Fruit fly (Drosophila melanogaster) whole organism, embryonic: Measurements from ENCODE around the gene CG33127.
A peak's percentile ranks its signal among the peaks of the same experiment; 100 is the strongest.

Experiments
- Bgb ChIP-seq: fragments of 200-800 bp; sonication (Bioruptor generic); IDR thresholded peaks from 2 replicates; pipeline ENCODE4 v1.3.6; 2022; ENCODE audit warnings: missing biosample characterization, missing genetic modification characterization; ENCODE audit not compliant: partially characterized antibody
- CG10959 ChIP-seq: fragments of 200-800 bp; sonication (Bioruptor generic); IDR thresholded peaks from 2 replicates; pipeline ENCODE4 v1.3.6; 2022; ENCODE audit warnings: missing biosample characterization, missing genetic modification characterization
- CG15514 ChIP-seq: fragments of 200-800 bp; sonication (Bioruptor generic); optimal IDR thresholded peaks from 3 replicates; lab custom pipeline; 2017; ENCODE audit warnings: missing biosample characterization, missing genetic modification characterization, mild to moderate bottlenecking, moderate library complexity, missing genetic modification reagents
- CG17829 ChIP-seq: fragments of 200-800 bp; optimal IDR thresholded peaks from 2 replicates; lab custom pipeline; 2019; ENCODE audit warnings: missing biosample characterization, mild to moderate bottlenecking, missing genetic modification characterization, moderate library complexity
- CG30403 ChIP-seq: fragments of 200-800 bp; sonication (Bioruptor generic); optimal IDR thresholded peaks from 3 replicates; lab custom pipeline; 2016; ENCODE audit warnings: missing biosample characterization, missing genetic modification characterization
- CG30431 ChIP-seq: fragments of 200-800 bp; sonication (Bioruptor generic); optimal IDR thresholded peaks from 2 replicates; lab custom pipeline; 2017; ENCODE audit warnings: missing biosample characterization, missing genetic modification characterization
- CG3163 ChIP-seq: fragments of 200-800 bp; sonication (Bioruptor generic); optimal IDR thresholded peaks from 3 replicates; lab custom pipeline; 2016; ENCODE audit warnings: missing biosample characterization, missing genetic modification characterization
- CG4282 ChIP-seq: fragments of 200-800 bp; sonication (Bioruptor generic); optimal IDR thresholded peaks from 2 replicates; lab custom pipeline; 2016; ENCODE audit warnings: missing biosample characterization, missing genetic modification characterization
- CG4404 ChIP-seq: fragments of 200-800 bp; sonication (Bioruptor generic); IDR thresholded peaks from 2 replicates; pipeline ENCODE4 v1.3.6; 2022; ENCODE audit warnings: missing biosample characterization, missing genetic modification characterization
- CG6854 ChIP-seq: fragments of 200-800 bp; sonication (Bioruptor generic); optimal IDR thresholded peaks from 3 replicates; lab custom pipeline; 2017; ENCODE audit warnings: missing biosample characterization, mild to moderate bottlenecking, missing genetic modification characterization
- CG7271 ChIP-seq: fragments of 200-800 bp; sonication (Bioruptor generic); optimal IDR thresholded peaks from 2 replicates; lab custom pipeline; 2018; ENCODE audit warnings: missing biosample characterization, mild to moderate bottlenecking, missing genetic modification characterization, moderate library complexity
- CG7963 ChIP-seq: fragments of 200-800 bp; sonication (Bioruptor generic); IDR thresholded peaks from 3 replicates; pipeline ENCODE4 v1.3.6; 2022; ENCODE audit warnings: missing biosample characterization, missing genetic modification characterization; ENCODE audit not compliant: partially characterized antibody
- CG8924 ChIP-seq: fragments of 200-800 bp; optimal IDR thresholded peaks from 3 replicates; lab custom pipeline; 2019; ENCODE audit warnings: missing biosample characterization, mild to moderate bottlenecking, missing genetic modification characterization, moderate library complexity
- CG9437 ChIP-seq: fragments of 200-800 bp; sonication (Bioruptor generic); optimal IDR thresholded peaks from 2 replicates; lab custom pipeline; 2018; ENCODE audit warnings: missing biosample characterization, mild to moderate bottlenecking, missing genetic modification characterization
- Doc2 ChIP-seq: fragments of 200-800 bp; sonication (Bioruptor generic); IDR thresholded peaks from 2 replicates; pipeline ENCODE4 v1.3.6; 2022; ENCODE audit warnings: missing biosample characterization, missing genetic modification characterization
- Fer1 ChIP-seq: fragments of 200-800 bp; sonication (Bioruptor generic); optimal IDR thresholded peaks from 2 replicates; lab custom pipeline; 2017; ENCODE audit warnings: missing biosample characterization, mild to moderate bottlenecking, missing genetic modification characterization
- Fer2 ChIP-seq: fragments of 200-800 bp; sonication (Bioruptor generic); optimal IDR thresholded peaks from 2 replicates; lab custom pipeline; 2018; ENCODE audit warnings: missing biosample characterization, mild to moderate bottlenecking, missing genetic modification characterization, moderate library complexity
- H15 ChIP-seq: fragments of 200-800 bp; sonication (Bioruptor generic); IDR thresholded peaks from 3 replicates; pipeline ENCODE4 v1.3.6; 2022; ENCODE audit warnings: missing biosample characterization, missing genetic modification characterization
- Hand ChIP-seq: fragments of 200-800 bp; sonication (Bioruptor generic); optimal IDR thresholded peaks from 2 replicates; lab custom pipeline; 2017; ENCODE audit warnings: mild to moderate bottlenecking, missing biosample characterization, missing genetic modification reagents, missing genetic modification characterization
- Hmr ChIP-seq: fragments of 200-800 bp; sonication (Bioruptor generic); optimal IDR thresholded peaks from 3 replicates; lab custom pipeline; 2017; ENCODE audit warnings: mild to moderate bottlenecking, missing biosample characterization, missing genetic modification reagents, missing genetic modification characterization
- Hmx ChIP-seq: fragments of 200-800 bp; sonication (Bioruptor generic); optimal IDR thresholded peaks from 2 replicates; lab custom pipeline; 2016; ENCODE audit warnings: missing biosample characterization, missing genetic modification characterization
- MESR4 ChIP-seq: fragments of 200-800 bp; sonication (Bioruptor generic); optimal IDR thresholded peaks from 2 replicates; lab custom pipeline; 2018; ENCODE audit warnings: missing biosample characterization, mild to moderate bottlenecking, missing genetic modification characterization, moderate library complexity
- Myb ChIP-seq: fragments of 200-800 bp; sonication (Bioruptor generic); optimal IDR thresholded peaks from 2 replicates; lab custom pipeline; 2016; ENCODE audit warnings: missing biosample characterization, missing genetic modification characterization
- NFAT ChIP-seq: fragments of 200-800 bp; sonication (Bioruptor generic); IDR thresholded peaks from 2 replicates; pipeline ENCODE4 v1.3.6; 2022; ENCODE audit warnings: missing biosample characterization, missing genetic modification characterization
- Neu2 ChIP-seq: fragments of 200-800 bp; sonication (Bioruptor generic); optimal IDR thresholded peaks from 3 replicates; lab custom pipeline; 2016; ENCODE audit warnings: missing biosample characterization, missing genetic modification characterization, borderline replicate concordance
- Ptx1 ChIP-seq: fragments of 200-800 bp; sonication (Bioruptor generic); IDR thresholded peaks from 2 replicates; pipeline ENCODE4 v1.3.6; 2022; ENCODE audit warnings: missing biosample characterization, missing genetic modification characterization
- Sin3A ChIP-seq: fragments of >200 bp; optimal IDR thresholded peaks from 2 replicates; lab custom pipeline; 2018
- Stat92E ChIP-seq, 3 experiments: fragments of >200 bp in 2 of 3; fragments of 200-800 bp in 1 of 3; sonication (Bioruptor generic) in 1 of 3; optimal IDR thresholded peaks; 2 replicates each; lab custom pipeline; 2017 to 2019; ENCODE audit warnings: missing biosample characterization in 3 of 3, missing genetic modification characterization in 3 of 3, mild to moderate bottlenecking in 1 of 3, moderate library complexity in 1 of 3
- amos ChIP-seq: fragments of 200-800 bp; sonication (Bioruptor generic); IDR thresholded peaks from 2 replicates; pipeline ENCODE4 v1.3.6; 2022; ENCODE audit warnings: missing biosample characterization, missing genetic modification characterization; ENCODE audit not compliant: partially characterized antibody
- bbx ChIP-seq: fragments of 200-800 bp; sonication (Bioruptor generic); IDR thresholded peaks from 2 replicates; pipeline ENCODE4 v1.3.6; 2022; ENCODE audit warnings: missing biosample characterization, missing genetic modification characterization; ENCODE audit not compliant: partially characterized antibody
- bowl ChIP-seq: fragments of 200-800 bp; sonication (Bioruptor generic); IDR thresholded peaks from 2 replicates; pipeline ENCODE4 v1.3.6; 2022; ENCODE audit warnings: missing biosample characterization, missing genetic modification characterization
- cas ChIP-seq: fragments of 200-800 bp; sonication (Bioruptor generic); IDR thresholded peaks from 2 replicates; pipeline ENCODE4 v1.3.6; 2022; ENCODE audit warnings: missing biosample characterization, missing genetic modification characterization
- caup ChIP-seq: fragments of 200-800 bp; sonication (Bioruptor generic); optimal IDR thresholded peaks from 3 replicates; lab custom pipeline; 2017; ENCODE audit warnings: missing biosample characterization, mild to moderate bottlenecking, missing genetic modification characterization, moderate library complexity; ENCODE audit not compliant: severe bottlenecking
- chinmo ChIP-seq: fragments of 200-800 bp; sonication (Bioruptor generic); IDR thresholded peaks from 4 replicates; pipeline ENCODE4 v1.3.6; 2022; ENCODE audit warnings: missing biosample characterization, missing genetic modification characterization; ENCODE audit not compliant: partially characterized antibody
- disco-r ChIP-seq: fragments of 200-800 bp; sonication (Bioruptor generic); optimal IDR thresholded peaks from 2 replicates; lab custom pipeline; 2016; ENCODE audit warnings: missing biosample characterization, missing genetic modification characterization
- ems ChIP-seq: fragments of 200-800 bp; sonication (Bioruptor generic); optimal IDR thresholded peaks from 3 replicates; lab custom pipeline; 2016; ENCODE audit warnings: missing biosample characterization, missing genetic modification characterization
- en ChIP-seq: fragments of 200-800 bp; sonication (Bioruptor generic); optimal IDR thresholded peaks from 2 replicates; lab custom pipeline; 2016; ENCODE audit warnings: missing biosample characterization, missing genetic modification characterization
- fd96Cb ChIP-seq: fragments of 200-800 bp; sonication (Bioruptor generic); optimal IDR thresholded peaks from 2 replicates; lab custom pipeline; 2018; ENCODE audit warnings: missing biosample characterization, mild to moderate bottlenecking, missing genetic modification characterization, moderate library complexity
- grn ChIP-seq: fragments of 200-800 bp; sonication (Bioruptor generic); optimal IDR thresholded peaks from 3 replicates; lab custom pipeline; 2017; ENCODE audit warnings: missing biosample characterization, missing genetic modification characterization
- jing ChIP-seq: fragments of 200-800 bp; sonication (Bioruptor generic); optimal IDR thresholded peaks from 2 replicates; lab custom pipeline; 2018; ENCODE audit warnings: missing biosample characterization, mild to moderate bottlenecking, missing genetic modification characterization
- kay ChIP-seq: fragments of 200-800 bp; sonication (Bioruptor generic); optimal IDR thresholded peaks from 2 replicates; lab custom pipeline; 2016; ENCODE audit warnings: missing biosample characterization, missing genetic modification characterization
- nom ChIP-seq: fragments of 200-800 bp; sonication (Bioruptor generic); optimal IDR thresholded peaks from 2 replicates; lab custom pipeline; 2017; ENCODE audit warnings: missing biosample characterization, missing genetic modification characterization, mild to moderate bottlenecking, moderate library complexity, missing genetic modification reagents
- prd ChIP-seq, 3 experiments: fragments of >200 bp in 2 of 3; fragments of 200-800 bp in 1 of 3; sonication (Bioruptor generic) in 1 of 3; optimal IDR thresholded peaks in 2 of 3; IDR thresholded peaks in 1 of 3; 2 replicates in 2 of 3; 3 replicates in 1 of 3; pipeline versions ENCODE4 v1.3.6 to Lab custom; 2017 to 2022; ENCODE audit warnings: missing biosample characterization in 1 of 3, missing genetic modification characterization in 1 of 3
- ro ChIP-seq: fragments of 200-800 bp; sonication (Bioruptor generic); IDR thresholded peaks from 2 replicates; pipeline ENCODE4 v1.3.6; 2022; ENCODE audit warnings: missing biosample characterization, missing genetic modification characterization
- seq ChIP-seq: fragments of 200-800 bp; sonication (Bioruptor generic); IDR thresholded peaks from 2 replicates; pipeline ENCODE4 v1.3.6; 2022; ENCODE audit warnings: missing biosample characterization, missing genetic modification characterization
- sob ChIP-seq: fragments of 200-800 bp; sonication (Bioruptor generic); IDR thresholded peaks from 2 replicates; pipeline ENCODE4 v1.3.6; 2022; ENCODE audit warnings: missing biosample characterization, missing genetic modification characterization
- unpg ChIP-seq: fragments of 200-800 bp; sonication (Bioruptor generic); optimal IDR thresholded peaks from 3 replicates; lab custom pipeline; 2018; ENCODE audit warnings: missing biosample characterization, mild to moderate bottlenecking, missing genetic modification characterization, moderate library complexity
- zen2 ChIP-seq: fragments of 200-800 bp; sonication (Bioruptor generic); IDR thresholded peaks from 3 replicates; pipeline ENCODE4 v1.3.6; 2022; ENCODE audit warnings: missing biosample characterization, missing genetic modification characterization; ENCODE audit not compliant: partially characterized antibody
- zfh2 ChIP-seq: fragments of 200-800 bp; sonication (Bioruptor generic); optimal IDR thresholded peaks from 2 replicates; lab custom pipeline; 2016; ENCODE audit warnings: missing biosample characterization, missing genetic modification characterization

CG33127 gene

DNA sequence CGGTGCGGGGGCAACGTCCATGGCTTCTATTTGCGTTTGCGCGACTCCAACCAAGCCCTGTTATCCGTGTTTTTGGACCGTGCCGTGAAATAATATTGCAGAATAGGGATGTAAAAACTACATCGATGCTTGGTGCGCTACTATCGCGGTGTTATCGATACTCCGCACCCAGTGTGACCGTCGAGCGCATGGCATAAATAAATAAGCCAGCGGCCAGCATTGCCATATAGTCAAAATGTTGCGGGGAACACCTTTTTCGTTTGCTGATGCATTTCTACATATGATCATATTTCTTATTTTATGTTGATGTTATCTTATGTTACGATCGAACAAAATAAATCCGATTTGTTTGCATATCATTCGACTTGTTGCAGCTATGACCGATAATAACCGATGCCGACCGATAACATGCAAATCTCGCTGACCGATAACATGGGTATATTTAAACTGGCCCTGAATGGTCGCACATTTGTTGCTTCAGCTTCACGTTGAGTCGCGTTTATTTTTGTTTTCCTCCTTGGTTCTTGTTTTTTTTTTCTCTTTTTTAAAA, 44.7 kb upstream of the CG33127 start, which contains the start of gene smo (continued):
- TF ChIP-seq Hmr (GFP tag; lab: Kevin White, UChicago), result peak; percentile 60
- no peak for TF ChIP-seq H15 (GFP tag; lab: Robert Waterston, UW)
- TF ChIP-seq en (GFP tag; lab: Kevin White, UChicago), result no peak
- TF ChIP-seq Ptx1 (GFP tag; lab: Robert Waterston, UW), result peak; percentile 24; the same call in 1 of the 2 replicates
- peak; percentile 100 for TF ChIP-seq Sin3A (lab: Kevin White, UChicago)
- peak; percentile 69 for TF ChIP-seq CG15514 (GFP tag; lab: Kevin White, UChicago)
- TF ChIP-seq ems, result peak; percentile 34
- TF ChIP-seq Myb (GFP tag; lab: Kevin White, UChicago), result peak; percentile 70
- TF ChIP-seq unpg (GFP tag; lab: Kevin White, UChicago), result no peak
- TF ChIP-seq bbx, result peak; percentile 72
- peak; percentile 40 for TF ChIP-seq CG3163
- TF ChIP-seq CG4404 (GFP tag; lab: Robert Waterston, UW), result no peak
- TF ChIP-seq Doc2 (GFP tag; lab: Robert Waterston, UW), result no peak
- TF ChIP-seq CG7271 (tag; lab: Kevin White, UChicago), result peak; percentile 16
- TF ChIP-seq Hmx (GFP tag; lab: Kevin White, UChicago), result no peak
- no peak for TF ChIP-seq CG6854 (GFP tag; lab: Kevin White, UChicago)
- TF ChIP-seq Hand (GFP tag; lab: Kevin White, UChicago), result no peak
- TF ChIP-seq CG17829 (tag; lab: Kevin White, UChicago), result peak; percentile 51
- TF ChIP-seq Neu2 (GFP tag; lab: Kevin White, UChicago), result no peak
- peak in 1 of 3 experiments; percentile 14 for TF ChIP-seq Stat92E (GFP tag; optimal IDR thresholded peaks at IDR 0.05; lab: Kevin White, UChicago)
- no peak for TF ChIP-seq fd96Cb
- no peak for TF ChIP-seq CG30431 (GFP tag; lab: Kevin White, UChicago)
- TF ChIP-seq CG10959, result no peak
- TF ChIP-seq zfh2 (GFP tag; lab: Kevin White, UChicago), result peak; percentile 34
- TF ChIP-seq bowl (GFP tag; lab: Robert Waterston, UW), result no peak
- peak; percentile 57; the same call in 1 of the 3 replicates for TF ChIP-seq zen2 (GFP tag; lab: Robert Waterston, UW)
- TF ChIP-seq CG7963 (GFP tag; lab: Robert Waterston, UW), result peak; percentile 73
- peak; percentile 91 for TF ChIP-seq amos
- TF ChIP-seq Bgb (GFP tag; lab: Robert Waterston, UW), result peak; percentile 87
- peak; percentile 36 for TF ChIP-seq CG9437
- peak; percentile 13 for TF ChIP-seq caup (GFP tag; lab: Kevin White, UChicago)
- no peak for TF ChIP-seq seq
- TF ChIP-seq nom (GFP tag; lab: Kevin White, UChicago), result peak; percentile 23
- TF ChIP-seq grn (GFP tag; lab: Kevin White, UChicago), result peak; percentile 34
- TF ChIP-seq chinmo (GFP tag; lab: Robert Waterston, UW), result peak; percentile 83; the same call in 3 of the 4 replicates
- no peak for TF ChIP-seq CG4282 (GFP tag; lab: Kevin White, UChicago)
- TF ChIP-seq CG30403 (GFP tag; lab: Kevin White, UChicago), result peak; percentile 44
- TF ChIP-seq kay (GFP tag; lab: Kevin White, UChicago), result no peak
- 0 out of 2 replicates have a peak, but pooled peaks have one; percentile 24 for TF ChIP-seq sob
- no peak for TF ChIP-seq Fer2 (tag; lab: Kevin White, UChicago)
- peak; percentile 67 for TF ChIP-seq MESR4
- TF ChIP-seq jing (GFP tag; lab: Kevin White, UChicago), result no peak
- no peak for TF ChIP-seq ro
- no peak for TF ChIP-seq prd (optimal IDR thresholded peaks at IDR 0.05; lab: Kevin White, UChicago)
- TF ChIP-seq prd (GFP tag; IDR thresholded peaks at IDR 0.05; lab: Robert Waterston, UW), result 0 out of 3 replicates have a peak, but pooled peaks have one; percentile 23
- peak; percentile 32; the same call in 1 of the 2 replicates for TF ChIP-seq NFAT (GFP tag; lab: Robert Waterston, UW)
- TF ChIP-seq Fer1 (GFP tag; lab: Kevin White, UChicago), result no peak
- peak; percentile 34 for TF ChIP-seq disco-r (GFP tag; lab: Kevin White, UChicago)
- 0 out of 2 replicates have a peak, but pooled peaks have one; percentile 14 for TF ChIP-seq cas (GFP tag; lab: Robert Waterston, UW)
- TF ChIP-seq CG8924, result peak; percentile 16
